Fruit fly (Drosophila melanogaster) whole organism, wandering third instar larva: ENCODE measurements around the gene Acp32CD.

Experiments used
- Hr78 ChIP-seq: fragments of >200 bp; optimal IDR thresholded peaks from 2 replicates; lab custom pipeline; 2017; ENCODE audit warnings: missing biosample characterization, missing genetic modification characterization
- Jra ChIP-seq: sonication (Bioruptor generic); optimal IDR thresholded peaks from 2 replicates; lab custom pipeline; 2016; ENCODE audit warnings: missing biosample characterization, missing genetic modification characterization
- OdsH ChIP-seq: fragments of 200-800 bp; sonication (Bioruptor generic); optimal IDR thresholded peaks from 2 replicates; lab custom pipeline; 2016; ENCODE audit warnings: missing biosample characterization, mild to moderate bottlenecking, missing genetic modification characterization
- pan ChIP-seq: fragments of >200 bp; optimal IDR thresholded peaks from 2 replicates; lab custom pipeline; 2017
- psq ChIP-seq: fragments of 200-800 bp; sonication (Bioruptor generic); optimal IDR thresholded peaks from 3 replicates; lab custom pipeline; 2017; ENCODE audit warnings: missing biosample characterization, mild to moderate bottlenecking, missing genetic modification characterization, moderate library complexity

DNA sequence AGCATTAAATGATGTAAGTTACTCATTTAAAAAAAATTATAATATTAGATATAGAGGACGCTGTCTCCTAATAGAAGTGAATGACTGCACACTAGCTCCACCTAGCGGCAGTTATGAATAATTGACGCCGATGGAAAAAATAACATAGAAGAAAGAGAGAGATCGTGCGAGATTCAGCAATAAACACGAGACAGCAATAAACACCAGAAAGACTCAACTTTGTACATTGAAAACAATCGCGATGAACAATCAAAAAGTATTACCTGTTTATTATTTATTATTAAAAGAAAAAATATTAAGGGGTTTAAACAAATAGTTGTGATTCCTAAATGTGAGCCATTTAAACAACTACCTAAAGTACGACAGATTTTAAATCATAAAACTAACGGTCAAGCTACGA lies 29.3 kb upstream of the Acp32CD start:
- TF ChIP-seq psq (no peak), pan (lab: Kevin White, UChicago) (no peak), Jra (GFP tag; lab: Kevin White, UChicago) (no peak), Hr78 (GFP tag; lab: Kevin White, UChicago) (no peak), OdsH (GFP tag; lab: Kevin White, UChicago) (no peak)
